Fruit fly (Drosophila melanogaster) whole organism, embryonic: ENCODE data around the gene zetaCOP.

ENCODE experiments used
- BEAF-32 ChIP-seq: fragments of 200-800 bp; sonication (Bioruptor generic); optimal IDR thresholded peaks from 3 replicates; lab custom pipeline; 2017; ENCODE audit warnings: missing biosample characterization, missing genetic modification characterization, mild to moderate bottlenecking, moderate library complexity, missing genetic modification reagents
- CG10267 ChIP-seq: fragments of 200-800 bp; sonication (Bioruptor generic); optimal IDR thresholded peaks from 2 replicates; lab custom pipeline; 2018; ENCODE audit warnings: missing biosample characterization, mild to moderate bottlenecking, missing genetic modification characterization, moderate library complexity
- CG10366 ChIP-seq: fragments of 200-800 bp; sonication (Bioruptor generic); IDR thresholded peaks from 2 replicates; pipeline ENCODE4 v1.3.6; 2022; ENCODE audit warnings: missing biosample characterization, missing genetic modification characterization
- CG10654 ChIP-seq: fragments of 200-800 bp; sonication (Bioruptor generic); optimal IDR thresholded peaks from 2 replicates; lab custom pipeline; 2016; ENCODE audit warnings: missing biosample characterization, missing genetic modification characterization
- CG10959 ChIP-seq: fragments of 200-800 bp; sonication (Bioruptor generic); IDR thresholded peaks from 2 replicates; pipeline ENCODE4 v1.3.6; 2022; ENCODE audit warnings: missing biosample characterization, missing genetic modification characterization
- CG14050 ChIP-seq: fragments of 200-800 bp; sonication (Bioruptor generic); IDR thresholded peaks from 3 replicates; pipeline ENCODE4 v1.3.6; 2022; ENCODE audit warnings: missing biosample characterization, missing genetic modification characterization
- CG15514 ChIP-seq: fragments of 200-800 bp; sonication (Bioruptor generic); optimal IDR thresholded peaks from 3 replicates; lab custom pipeline; 2017; ENCODE audit warnings: missing biosample characterization, missing genetic modification characterization, mild to moderate bottlenecking, moderate library complexity, missing genetic modification reagents
- CG16779 ChIP-seq: fragments of 200-800 bp; sonication (Bioruptor generic); IDR thresholded peaks from 2 replicates; pipeline ENCODE4 v1.3.6; 2022; ENCODE audit warnings: missing biosample characterization, missing genetic modification characterization
- CG17802 ChIP-seq: fragments of 200-800 bp; sonication (Bioruptor generic); optimal IDR thresholded peaks from 2 replicates; lab custom pipeline; 2018; ENCODE audit warnings: missing biosample characterization, mild to moderate bottlenecking, missing genetic modification characterization, moderate library complexity
- CG18764 ChIP-seq: fragments of 200-800 bp; sonication (Bioruptor generic); optimal IDR thresholded peaks from 3 replicates; lab custom pipeline; 2016; ENCODE audit warnings: missing biosample characterization, missing genetic modification characterization
- CG2889 ChIP-seq: fragments of 200-800 bp; sonication (Bioruptor generic); IDR thresholded peaks from 3 replicates; pipeline ENCODE4 v1.3.6; 2022; ENCODE audit warnings: missing biosample characterization, missing genetic modification characterization
- CG3847 ChIP-seq: fragments of 200-800 bp; sonication (Bioruptor generic); IDR thresholded peaks from 2 replicates; pipeline ENCODE4 v1.3.6; 2022; ENCODE audit warnings: missing biosample characterization, missing genetic modification characterization
- CG4328 ChIP-seq: fragments of 200-800 bp; sonication (Bioruptor generic); optimal IDR thresholded peaks from 3 replicates; lab custom pipeline; 2017; ENCODE audit warnings: missing biosample characterization, missing genetic modification reagents, missing genetic modification characterization
- CG4360 ChIP-seq: fragments of 200-800 bp; sonication (Bioruptor generic); IDR thresholded peaks from 2 replicates; pipeline ENCODE4 v1.3.6; 2022; ENCODE audit warnings: missing biosample characterization, missing genetic modification characterization
- CG4854 ChIP-seq: fragments of 200-800 bp; sonication (Bioruptor generic); optimal IDR thresholded peaks from 2 replicates; lab custom pipeline; 2016; ENCODE audit warnings: missing biosample characterization, missing genetic modification characterization, inconsistent platforms
- CG6791 ChIP-seq: fragments of 200-800 bp; sonication (Bioruptor generic); IDR thresholded peaks from 3 replicates; pipeline ENCODE4 v1.3.6; 2022; ENCODE audit warnings: missing biosample characterization, missing genetic modification characterization; ENCODE audit not compliant: partially characterized antibody
- CG7556 ChIP-seq: fragments of 200-800 bp; sonication (Bioruptor generic); optimal IDR thresholded peaks from 2 replicates; lab custom pipeline; 2017; ENCODE audit warnings: missing biosample characterization, mild to moderate bottlenecking, missing genetic modification characterization
- CG7963 ChIP-seq: fragments of 200-800 bp; sonication (Bioruptor generic); IDR thresholded peaks from 3 replicates; pipeline ENCODE4 v1.3.6; 2022; ENCODE audit warnings: missing biosample characterization, missing genetic modification characterization; ENCODE audit not compliant: partially characterized antibody
- CG9797 ChIP-seq: fragments of 200-800 bp; sonication (Bioruptor generic); optimal IDR thresholded peaks from 3 replicates; lab custom pipeline; 2018; ENCODE audit warnings: missing biosample characterization, mild to moderate bottlenecking, missing genetic modification characterization
- CG9817 ChIP-seq: fragments of 200-800 bp; sonication (Bioruptor generic); optimal IDR thresholded peaks from 2 replicates; lab custom pipeline; 2018; ENCODE audit warnings: missing biosample characterization, mild to moderate bottlenecking, missing genetic modification characterization, moderate library complexity
- Camta ChIP-seq: fragments of 200-800 bp; sonication (Bioruptor generic); optimal IDR thresholded peaks from 2 replicates; lab custom pipeline; 2016; ENCODE audit warnings: missing biosample characterization, missing genetic modification characterization
- Ets97D ChIP-seq: fragments of 200-800 bp; sonication (Bioruptor generic); optimal IDR thresholded peaks from 3 replicates; lab custom pipeline; 2016; ENCODE audit warnings: missing biosample characterization, missing genetic modification characterization
- H2.0 ChIP-seq: fragments of 200-800 bp; sonication (Bioruptor generic); IDR thresholded peaks from 2 replicates; pipeline ENCODE4 v1.3.6; 2022; ENCODE audit warnings: missing biosample characterization, missing genetic modification characterization
- HHEX ChIP-seq: fragments of 200-800 bp; sonication (Bioruptor generic); optimal IDR thresholded peaks from 3 replicates; lab custom pipeline; 2017; ENCODE audit warnings: missing biosample characterization, mild to moderate bottlenecking, missing genetic modification characterization, missing genetic modification reagents
- Hr3 ChIP-seq: fragments of 200-800 bp; sonication (Bioruptor generic); optimal IDR thresholded peaks from 3 replicates; lab custom pipeline; 2016; ENCODE audit warnings: missing biosample characterization, missing genetic modification characterization
- Lim3 ChIP-seq: fragments of 200-800 bp; sonication (Bioruptor generic); IDR thresholded peaks from 2 replicates; pipeline ENCODE4 v1.3.6; 2022; ENCODE audit warnings: missing biosample characterization, missing genetic modification characterization
- MBD-R2 ChIP-seq: fragments of 200-800 bp; sonication (Bioruptor generic); IDR thresholded peaks from 2 replicates; pipeline ENCODE4 v1.3.6; 2022; ENCODE audit warnings: missing biosample characterization, missing genetic modification characterization
- MESR4 ChIP-seq: fragments of 200-800 bp; sonication (Bioruptor generic); optimal IDR thresholded peaks from 2 replicates; lab custom pipeline; 2018; ENCODE audit warnings: missing biosample characterization, mild to moderate bottlenecking, missing genetic modification characterization, moderate library complexity
- Oli ChIP-seq: fragments of 200-800 bp; sonication (Bioruptor generic); optimal IDR thresholded peaks from 2 replicates; lab custom pipeline; 2018; ENCODE audit warnings: missing biosample characterization, mild to moderate bottlenecking, missing genetic modification characterization, moderate library complexity
- Ptx1 ChIP-seq: fragments of 200-800 bp; sonication (Bioruptor generic); IDR thresholded peaks from 2 replicates; pipeline ENCODE4 v1.3.6; 2022; ENCODE audit warnings: missing biosample characterization, missing genetic modification characterization
- Ravus ChIP-seq: fragments of 200-800 bp; sonication (Bioruptor generic); IDR thresholded peaks from 2 replicates; pipeline ENCODE4 v1.3.6; 2022; ENCODE audit warnings: missing biosample characterization, missing genetic modification characterization
- Scr ChIP-seq: fragments of 200-800 bp; sonication (Bioruptor generic); IDR thresholded peaks from 2 replicates; pipeline ENCODE4 v1.3.6; 2022; ENCODE audit warnings: missing biosample characterization, missing genetic modification characterization; ENCODE audit not compliant: partially characterized antibody
- Sox100B ChIP-seq: fragments of 200-800 bp; sonication (Bioruptor generic); optimal IDR thresholded peaks from 3 replicates; lab custom pipeline; 2018; ENCODE audit warnings: missing biosample characterization, mild to moderate bottlenecking, missing genetic modification characterization
- Ssrp ChIP-seq: fragments of 200-800 bp; sonication (Bioruptor generic); optimal IDR thresholded peaks from 2 replicates; lab custom pipeline; 2018; ENCODE audit warnings: missing biosample characterization, mild to moderate bottlenecking, missing genetic modification characterization, moderate library complexity
- Xrp1 ChIP-seq: fragments of 200-800 bp; sonication (Bioruptor generic); IDR thresholded peaks from 2 replicates; pipeline ENCODE4 v1.3.6; 2022; ENCODE audit warnings: missing biosample characterization, missing genetic modification characterization
- al ChIP-seq: fragments of 200-800 bp; sonication (Bioruptor generic); IDR thresholded peaks from 2 replicates; pipeline ENCODE4 v1.3.6; 2022; ENCODE audit warnings: missing biosample characterization, missing genetic modification characterization
- chm ChIP-seq: fragments of 200-800 bp; sonication (Bioruptor generic); IDR thresholded peaks from 2 replicates; pipeline ENCODE4 v1.3.6; 2022; ENCODE audit warnings: missing biosample characterization, missing genetic modification characterization
- dan ChIP-seq: fragments of 200-800 bp; sonication (Bioruptor generic); IDR thresholded peaks from 2 replicates; pipeline ENCODE4 v1.3.6; 2022; ENCODE audit warnings: missing biosample characterization, missing genetic modification characterization
- her ChIP-seq: fragments of 200-800 bp; sonication (Bioruptor generic); optimal IDR thresholded peaks from 2 replicates; lab custom pipeline; 2016; ENCODE audit warnings: missing biosample characterization, missing genetic modification characterization
- kay ChIP-seq: fragments of 200-800 bp; sonication (Bioruptor generic); optimal IDR thresholded peaks from 2 replicates; lab custom pipeline; 2016; ENCODE audit warnings: missing biosample characterization, missing genetic modification characterization
- mam ChIP-seq: fragments of 200-800 bp; sonication (Bioruptor generic); optimal IDR thresholded peaks from 3 replicates; lab custom pipeline; 2016; ENCODE audit warnings: missing biosample characterization, missing genetic modification characterization
- nerfin-1 ChIP-seq: fragments of 200-800 bp; sonication (Bioruptor generic); optimal IDR thresholded peaks from 3 replicates; lab custom pipeline; 2019; ENCODE audit warnings: missing biosample characterization, mild to moderate bottlenecking, missing genetic modification characterization, moderate library complexity
- prd ChIP-seq, 3 experiments: fragments of >200 bp in 2 of 3; fragments of 200-800 bp in 1 of 3; sonication (Bioruptor generic) in 1 of 3; optimal IDR thresholded peaks in 2 of 3; IDR thresholded peaks in 1 of 3; 2 replicates in 2 of 3; 3 replicates in 1 of 3; pipeline versions ENCODE4 v1.3.6 to Lab custom; 2017 to 2022; ENCODE audit warnings: missing biosample characterization in 1 of 3, missing genetic modification characterization in 1 of 3
- pros ChIP-seq: fragments of 200-800 bp; sonication (Bioruptor generic); optimal IDR thresholded peaks from 3 replicates; lab custom pipeline; 2019; ENCODE audit warnings: missing biosample characterization, mild to moderate bottlenecking, missing genetic modification characterization, moderate library complexity
- sens-2 ChIP-seq: fragments of 200-800 bp; sonication (Bioruptor generic); IDR thresholded peaks from 2 replicates; pipeline ENCODE4 v1.3.6; 2022; ENCODE audit warnings: missing biosample characterization, missing genetic modification characterization
- tll ChIP-seq, 2 experiments: fragments of 200-800 bp in 1 of 2; fragments of >200 bp in 1 of 2; sonication (Bioruptor generic) in 1 of 2; optimal IDR thresholded peaks; 2 replicates each; lab custom pipeline; 2017 to 2019; ENCODE audit warnings: missing biosample characterization in 2 of 2, missing genetic modification characterization in 2 of 2, mild to moderate bottlenecking in 1 of 2, moderate library complexity in 1 of 2
- tna ChIP-seq: fragments of 200-800 bp; sonication (Bioruptor generic); IDR thresholded peaks from 2 replicates; pipeline ENCODE4 v1.3.6; 2022; ENCODE audit warnings: missing biosample characterization, missing genetic modification characterization; ENCODE audit not compliant: partially characterized antibody
- vfl ChIP-seq: fragments of 200-800 bp; sonication (Bioruptor generic); optimal IDR thresholded peaks from 2 replicates; lab custom pipeline; 2016; ENCODE audit warnings: missing biosample characterization, missing genetic modification characterization
- vnd ChIP-seq: fragments of 200-800 bp; sonication (Bioruptor generic); IDR thresholded peaks from 3 replicates; pipeline ENCODE4 v1.3.6; 2022; ENCODE audit warnings: missing biosample characterization, missing genetic modification characterization; ENCODE audit not compliant: partially characterized antibody

Gene zetaCOP

DNA sequence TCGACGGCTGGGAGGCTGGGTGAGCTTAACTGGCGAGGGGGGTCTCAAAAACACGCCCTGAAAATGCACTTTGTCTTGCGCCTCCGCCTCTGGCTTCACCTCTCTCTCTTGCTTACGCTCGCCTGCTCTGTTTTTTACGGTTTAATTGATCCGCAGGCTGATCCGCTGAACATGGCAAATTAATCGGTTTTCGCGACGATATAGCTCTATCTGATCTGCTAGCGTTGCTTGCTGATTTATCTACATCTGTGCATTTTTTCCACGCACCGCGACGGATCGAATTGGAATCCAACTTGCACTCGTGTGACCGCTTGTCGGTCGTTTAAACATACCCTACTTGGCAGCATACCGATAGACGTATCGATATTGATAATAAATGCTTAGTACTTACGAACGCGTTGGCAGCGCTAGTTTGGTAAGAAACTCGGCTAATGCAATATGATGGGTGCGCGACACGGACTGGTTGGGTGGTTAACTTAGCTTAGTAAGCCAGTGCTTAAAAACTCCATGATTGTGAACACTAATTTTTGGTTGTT lies 25.7 kb downstream of the zetaCOP start, which contains the start of gene Abl (continued):
- TF ChIP-seq Ssrp (tag; lab: Kevin White, UChicago) = no peak
- TF ChIP-seq CG3847 (GFP tag; lab: Robert Waterston, UW) = peak; percentile 93
- peak; percentile 85 for TF ChIP-seq her (GFP tag; lab: Kevin White, UChicago)
- TF ChIP-seq dan (GFP tag; lab: Robert Waterston, UW) = no peak
- TF ChIP-seq Ets97D (GFP tag; lab: Kevin White, UChicago) = peak; percentile 97
- no peak for TF ChIP-seq CG2889 (GFP tag; lab: Robert Waterston, UW)
- TF ChIP-seq Oli = no peak
- peak; percentile 91 for TF ChIP-seq MESR4 (GFP tag; lab: Kevin White, UChicago)
- peak; percentile 71 for TF ChIP-seq kay
- TF ChIP-seq CG6791 (GFP tag; lab: Robert Waterston, UW) = peak; percentile 88
- peak; percentile 89 for TF ChIP-seq nerfin-1 (tag; lab: Kevin White, UChicago)
- TF ChIP-seq Camta (GFP tag; lab: Kevin White, UChicago) = peak; percentile 53
- TF ChIP-seq CG4360 (GFP tag; lab: Robert Waterston, UW) = no peak
- TF ChIP-seq CG9797 = peak; percentile 98
- TF ChIP-seq Sox100B (GFP tag; lab: Kevin White, UChicago) = no peak
- no peak for TF ChIP-seq HHEX (GFP tag; lab: Kevin White, UChicago)
- TF ChIP-seq CG10959 (GFP tag; lab: Robert Waterston, UW) = no peak
- peak; percentile 57 for TF ChIP-seq Xrp1
- no peak for TF ChIP-seq CG17802
- peak; percentile 53 for TF ChIP-seq CG10366
- TF ChIP-seq MBD-R2 = peak; percentile 82
- peak; percentile 95 for TF ChIP-seq BEAF-32 (GFP tag; lab: Kevin White, UChicago)
- no peak for TF ChIP-seq Ravus (GFP tag; lab: Robert Waterston, UW)
- TF ChIP-seq CG18764 (GFP tag; lab: Kevin White, UChicago) = peak; percentile 65
- TF ChIP-seq CG4854 = peak; percentile 55
- peak; percentile 93 for TF ChIP-seq CG15514 (GFP tag; lab: Kevin White, UChicago)
- TF ChIP-seq vnd = peak; percentile 52; the same call in 2 of the 3 replicates
- TF ChIP-seq Lim3 (GFP tag; lab: Robert Waterston, UW) = no peak
- TF ChIP-seq Ptx1 (GFP tag; lab: Robert Waterston, UW) = peak; percentile 42
- TF ChIP-seq prd (optimal IDR thresholded peaks at IDR 0.05; lab: Kevin White, UChicago) = no peak
- TF ChIP-seq prd (GFP tag; IDR thresholded peaks at IDR 0.05; lab: Robert Waterston, UW) = 0 out of 3 replicates have a peak, but pooled peaks have one; percentile 10
- peak; percentile 48 for TF ChIP-seq CG7556 (GFP tag; lab: Kevin White, UChicago)
- TF ChIP-seq CG9817 (tag; lab: Kevin White, UChicago) = peak; percentile 69
- TF ChIP-seq mam = peak; percentile 82
- TF ChIP-seq tll (GFP tag; optimal IDR thresholded peaks at IDR 0.05; lab: Kevin White, UChicago) = no peak
- TF ChIP-seq sens-2 (GFP tag; lab: Robert Waterston, UW) = no peak
- peak; percentile 67 for TF ChIP-seq CG7963
- peak; percentile 42 for TF ChIP-seq CG10654 (GFP tag; lab: Kevin White, UChicago)
- no peak for TF ChIP-seq H2.0 (GFP tag; lab: Robert Waterston, UW)
- peak; percentile 100 for TF ChIP-seq CG10267 (tag; lab: Kevin White, UChicago)
- TF ChIP-seq CG14050 = no peak
- TF ChIP-seq CG16779 (GFP tag; lab: Robert Waterston, UW) = peak; percentile 65; the same call in 1 of the 2 replicates
- TF ChIP-seq al (GFP tag; lab: Robert Waterston, UW) = peak; percentile 50
- TF ChIP-seq CG4328 (GFP tag; lab: Kevin White, UChicago) = peak; percentile 0
- no peak for TF ChIP-seq pros (GFP tag; lab: Kevin White, UChicago)
- peak; percentile 77; the same call in 1 of the 2 replicates for TF ChIP-seq chm (GFP tag; lab: Robert Waterston, UW)
- TF ChIP-seq Scr = peak; percentile 77
- peak; percentile 89 for TF ChIP-seq vfl (GFP tag; lab: Kevin White, UChicago)
- TF ChIP-seq tna = peak; percentile 72
- TF ChIP-seq Hr3 (GFP tag; lab: Kevin White, UChicago) = peak; percentile 44
